Worm (Caenorhabditis elegans): ENCODE data around the gene F55A4.13.

DNA sequence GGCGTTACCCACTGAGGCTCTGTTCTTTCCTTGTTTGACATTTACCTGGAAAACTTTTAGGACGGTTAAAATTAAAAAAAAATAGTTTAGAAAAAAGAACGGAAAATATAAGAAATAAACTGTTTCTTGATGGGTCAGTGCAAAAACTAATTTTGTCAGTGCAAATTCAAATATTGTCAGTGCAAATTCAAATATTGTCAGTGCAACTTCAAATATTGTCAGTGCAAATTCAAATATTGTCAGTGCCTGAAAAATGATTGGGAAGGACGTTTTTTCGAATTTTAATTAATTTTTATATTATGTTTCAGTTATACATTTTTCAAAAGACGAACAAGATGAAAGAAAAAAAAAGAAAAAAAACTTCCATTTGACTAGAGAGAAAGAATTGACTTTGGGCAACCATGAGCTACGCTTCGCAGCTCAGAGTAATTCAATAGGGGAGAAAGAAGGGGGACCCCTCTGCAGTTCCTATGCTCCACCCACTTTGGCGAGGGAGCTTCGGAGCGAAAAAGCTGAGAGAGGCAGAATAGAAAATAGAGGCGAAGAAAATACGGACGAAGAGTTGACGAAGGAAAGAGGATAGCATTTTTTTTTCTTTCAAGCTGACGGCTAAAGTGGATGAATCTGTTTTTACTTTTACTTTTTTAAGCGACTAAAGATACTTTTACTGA, 45.2 kb upstream of the F55A4.13 start, which contains the start of gene unc-1:
- TF ChIP-seq ztf-23 (GFP tag; IDR thresholded peaks at IDR 0.05) (no peak), tab-1 (GFP tag; IDR thresholded peaks at IDR 0.05) (no peak)

Data from whole organism, midembryonic.